Fruit fly (Drosophila melanogaster) whole organism: ENCODE measurements around the gene MED11.

Experiments
- CG8478 ChIP-seq: fragments of >200 bp; optimal IDR thresholded peaks from 2 replicates; lab custom pipeline; 2018; ENCODE audit warnings: inconsistent platforms
- Dll ChIP-seq: fragments of >200 bp; optimal IDR thresholded peaks from 2 replicates; lab custom pipeline; 2017
- EcR ChIP-seq, 2 experiments: fragments of >200 bp; optimal IDR thresholded peaks; 2 replicates each; lab custom pipeline; 2017; ENCODE audit warnings: missing biosample characterization in 2 of 2, missing genetic modification characterization in 2 of 2, missing genetic modification reagents in 2 of 2
- pan ChIP-seq: fragments of >200 bp; optimal IDR thresholded peaks from 2 replicates; lab custom pipeline; 2017
- psq ChIP-seq: fragments of >200 bp; optimal IDR thresholded peaks from 2 replicates; lab custom pipeline; 2017
- usp ChIP-seq: fragments of >200 bp; optimal IDR thresholded peaks from 2 replicates; lab custom pipeline; 2017; ENCODE audit warnings: missing biosample characterization, missing genetic modification characterization, mixed read lengths

MED11 gene

dm6 chr3L:18789203-18790018 lies 43.8 kb downstream of the MED11 start:
- TF ChIP-seq pan (no peak), CG8478 (no peak), usp (GFP tag; lab: Kevin White, UChicago) (no peak), EcR (GFP tag; optimal IDR thresholded peaks at IDR 0.05; lab: Kevin White, UChicago) (no peak), Dll (lab: Kevin White, UChicago) (no peak), psq (no peak)

- TF ChIP-seq CG8478 (no peak), Dll (lab: Kevin White, UChicago) (no peak), usp (GFP tag; lab: Kevin White, UChicago) (no peak), pan (no peak), EcR (GFP tag; optimal IDR thresholded peaks at IDR 0.05; lab: Kevin White, UChicago) (no peak), psq (no peak)
Measured at dm6 chr3L:18790630-18791167, 45.0 kb downstream of the MED11 start.

DNA sequence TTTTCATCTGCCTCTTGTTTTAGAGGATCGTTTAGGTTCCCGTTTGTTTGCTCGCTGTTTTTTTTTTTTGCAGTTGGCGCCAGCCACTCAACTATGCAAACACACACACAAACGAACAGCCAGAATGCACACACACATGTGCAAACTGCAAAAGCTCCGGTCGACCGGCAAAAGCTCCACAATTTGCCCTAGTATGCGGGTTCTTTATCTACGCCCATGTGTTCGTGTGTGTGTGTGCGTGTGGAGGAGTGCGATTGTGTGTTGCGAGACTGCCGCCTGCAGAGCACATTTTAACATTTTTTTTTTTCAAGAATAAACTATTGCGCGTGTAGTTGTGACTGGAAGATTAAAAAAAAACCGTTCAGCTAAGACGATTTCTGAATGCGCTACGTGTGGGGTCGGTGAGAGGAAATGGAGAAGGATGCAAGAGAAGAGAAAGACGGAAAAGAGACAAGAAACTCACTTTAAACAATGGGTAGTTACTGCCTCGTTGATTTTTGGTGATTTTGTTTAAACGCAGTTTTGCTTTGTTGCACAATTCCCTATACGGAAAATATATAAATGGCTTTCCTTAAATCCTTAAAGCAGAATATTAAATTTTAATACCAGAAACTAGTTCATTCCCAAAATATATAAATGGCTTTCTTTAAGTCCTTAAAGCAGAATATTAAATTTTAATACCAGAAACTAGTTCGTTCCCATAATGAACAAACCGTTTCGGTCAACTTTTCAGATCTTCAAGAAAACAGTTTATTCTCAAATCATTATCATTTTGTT lies 45.8 kb downstream of the MED11 start:
- TF ChIP-seq EcR (GFP tag; optimal IDR thresholded peaks at IDR 0.05; lab: Kevin White, UChicago) (no peak), CG8478 (no peak), pan (no peak)

DNA sequence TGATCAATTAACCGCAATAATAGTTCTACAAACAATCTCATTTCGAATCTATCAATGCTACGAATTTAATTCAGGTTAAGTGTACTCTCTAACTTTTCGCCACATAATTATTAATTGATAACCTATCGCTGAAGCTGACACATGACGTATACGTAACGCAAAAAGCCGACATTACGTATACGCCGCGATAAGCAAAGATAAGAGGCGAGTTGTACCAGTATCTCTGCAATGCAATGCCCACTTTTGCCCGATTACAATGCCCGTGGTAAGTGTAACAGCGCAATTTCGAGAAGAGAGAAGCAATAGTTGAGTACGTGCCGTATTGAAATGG lies 46.3 kb downstream of the MED11 start:
- no peak for TF ChIP-seq usp (GFP tag; lab: Kevin White, UChicago)
- no peak for TF ChIP-seq EcR (GFP tag; optimal IDR thresholded peaks at IDR 0.05; lab: Kevin White, UChicago)
- no peak for TF ChIP-seq psq
- no peak for TF ChIP-seq Dll (lab: Kevin White, UChicago)
- TF ChIP-seq CG8478: no peak
- TF ChIP-seq pan: no peak

DNA sequence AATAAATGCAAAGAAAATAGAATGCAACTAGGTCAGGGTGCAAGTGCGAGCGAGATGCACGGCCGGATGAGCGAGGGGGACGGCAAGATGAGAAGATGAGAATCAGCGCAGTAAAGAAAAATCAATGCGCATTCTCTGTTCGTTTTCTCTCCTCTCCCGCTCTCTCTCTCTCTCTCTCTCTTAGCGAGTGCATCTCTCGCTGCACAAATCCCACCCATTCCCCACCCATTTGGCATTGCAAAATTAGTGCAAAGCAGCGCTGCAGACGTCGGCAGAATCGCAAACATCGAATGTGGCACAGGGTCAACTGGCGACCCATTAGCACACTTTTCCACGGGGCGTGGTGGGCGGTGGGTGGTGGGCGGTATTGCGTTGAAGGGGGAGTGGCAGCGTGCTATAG lies 47.2 kb downstream of the MED11 start:
- TF ChIP-seq CG8478 (no peak), Dll (lab: Kevin White, UChicago) (no peak), EcR (GFP tag; optimal IDR thresholded peaks at IDR 0.05; lab: Kevin White, UChicago) (no peak), usp (GFP tag; lab: Kevin White, UChicago) (no peak), psq (no peak), pan (no peak)

- TF ChIP-seq pan: no peak
- no peak for TF ChIP-seq psq
- no peak for TF ChIP-seq usp (GFP tag; lab: Kevin White, UChicago)
- no peak for TF ChIP-seq CG8478
- TF ChIP-seq EcR (GFP tag; optimal IDR thresholded peaks at IDR 0.05; lab: Kevin White, UChicago): no peak
- TF ChIP-seq Dll (lab: Kevin White, UChicago): no peak
Measured at dm6 chr3L:18795056-18795841, 49.6 kb downstream of the MED11 start.
